Fruit fly (Drosophila melanogaster): Measurements from ENCODE around the gene Fdx1.

Gene Fdx1

DNA sequence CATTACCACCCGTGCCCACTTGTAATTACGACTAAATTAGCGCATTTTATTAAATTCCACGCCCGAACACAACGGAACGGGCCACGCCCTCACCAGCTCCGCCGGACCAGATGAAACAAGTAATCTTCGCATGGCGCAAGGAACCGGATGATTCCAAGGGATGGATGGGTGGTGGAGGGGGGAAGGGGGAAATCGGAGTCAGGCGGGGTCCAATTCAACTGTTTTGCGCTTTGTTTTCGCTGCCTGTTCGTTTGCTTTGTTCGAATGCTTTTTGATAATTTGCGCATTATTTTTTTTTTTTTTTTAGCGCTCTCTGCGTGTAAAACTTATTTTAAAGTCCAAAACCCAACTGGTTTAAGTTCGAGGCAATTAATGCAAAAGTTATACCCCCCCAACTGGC lies 25.7 kb upstream of the Fdx1 start:
- TF ChIP-seq tai (GFP tag; optimal IDR thresholded peaks at IDR 0.05) (no peak), Myc (optimal IDR thresholded peaks at IDR 0.05) (no peak), psq (GFP tag; optimal IDR thresholded peaks at IDR 0.05) (peak; percentile 76), pan (optimal IDR thresholded peaks at IDR 0.05) (no peak), Dfd (GFP tag; optimal IDR thresholded peaks at IDR 0.05) (peak; percentile 8), Hnf4 (GFP tag; optimal IDR thresholded peaks at IDR 0.05) (no peak), sage (GFP tag; optimal IDR thresholded peaks at IDR 0.05) (no peak)

DNA sequence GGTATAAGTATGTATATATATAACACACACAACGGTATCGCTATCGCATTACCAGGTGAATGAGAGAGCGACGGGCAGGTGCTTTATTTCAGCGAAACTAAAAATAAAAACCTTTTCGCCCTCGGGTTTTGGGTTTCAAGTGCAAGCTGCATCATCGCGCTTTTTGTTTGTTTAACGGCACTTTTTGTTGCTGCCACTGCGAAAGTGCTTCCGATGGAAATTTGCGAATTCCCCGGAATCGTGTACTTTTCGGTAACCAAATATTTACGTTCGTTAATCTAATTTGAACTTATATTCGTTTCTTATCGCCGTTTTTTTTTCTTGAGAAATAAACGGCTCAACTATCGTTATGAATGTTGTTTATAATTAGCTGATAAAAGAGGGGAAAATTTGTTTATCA lies 25.0 kb upstream of the Fdx1 start:
- no peak for TF ChIP-seq dmrt93B (GFP tag; optimal IDR thresholded peaks at IDR 0.05)
- TF ChIP-seq Jra (GFP tag; optimal IDR thresholded peaks at IDR 0.05): no peak
- no peak for TF ChIP-seq Rel (GFP tag; optimal IDR thresholded peaks at IDR 0.05)
- peak; percentile 98 for TF ChIP-seq Rel (tag; optimal IDR thresholded peaks at IDR 0.05)
- TF ChIP-seq usp (GFP tag; optimal IDR thresholded peaks at IDR 0.05): no peak

DNA sequence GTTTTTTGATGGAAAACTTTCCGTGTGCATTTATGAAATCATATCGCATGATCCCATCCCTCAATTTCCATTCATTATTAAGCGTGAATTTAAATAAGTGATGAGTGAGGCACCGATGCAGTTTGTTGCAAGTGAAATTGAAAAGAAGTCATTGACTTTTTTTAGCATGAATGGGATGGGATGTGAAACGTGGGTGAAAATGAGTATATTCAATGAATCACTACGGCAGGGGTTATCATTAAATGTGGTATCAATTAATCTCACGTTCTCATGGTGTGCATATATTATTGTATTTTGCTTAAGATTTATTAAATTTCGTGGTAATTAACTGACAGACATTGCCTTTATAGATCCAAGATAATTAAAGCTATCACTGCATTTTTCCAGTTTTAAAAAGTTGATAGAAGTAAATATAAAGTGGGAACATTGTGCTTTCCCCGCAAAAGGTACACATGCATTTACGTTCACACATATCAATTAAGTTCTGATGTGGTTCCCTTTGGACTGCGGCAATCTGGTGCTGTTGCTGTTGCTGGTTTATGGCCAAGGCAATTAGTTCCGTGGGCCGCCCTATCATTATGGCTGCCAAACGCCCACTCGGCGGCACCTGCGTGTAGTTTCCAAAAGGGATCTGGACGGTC lies 20.4 kb upstream of the Fdx1 start:
- TF ChIP-seq Myc (optimal IDR thresholded peaks at IDR 0.05) (no peak), Rel (GFP tag; optimal IDR thresholded peaks at IDR 0.05) (no peak), Rel (tag; optimal IDR thresholded peaks at IDR 0.05) (peak; percentile 87), Abd-B (GFP tag; optimal IDR thresholded peaks at IDR 0.05) (no peak), Hnf4 (GFP tag; optimal IDR thresholded peaks at IDR 0.05) (no peak)

DNA sequence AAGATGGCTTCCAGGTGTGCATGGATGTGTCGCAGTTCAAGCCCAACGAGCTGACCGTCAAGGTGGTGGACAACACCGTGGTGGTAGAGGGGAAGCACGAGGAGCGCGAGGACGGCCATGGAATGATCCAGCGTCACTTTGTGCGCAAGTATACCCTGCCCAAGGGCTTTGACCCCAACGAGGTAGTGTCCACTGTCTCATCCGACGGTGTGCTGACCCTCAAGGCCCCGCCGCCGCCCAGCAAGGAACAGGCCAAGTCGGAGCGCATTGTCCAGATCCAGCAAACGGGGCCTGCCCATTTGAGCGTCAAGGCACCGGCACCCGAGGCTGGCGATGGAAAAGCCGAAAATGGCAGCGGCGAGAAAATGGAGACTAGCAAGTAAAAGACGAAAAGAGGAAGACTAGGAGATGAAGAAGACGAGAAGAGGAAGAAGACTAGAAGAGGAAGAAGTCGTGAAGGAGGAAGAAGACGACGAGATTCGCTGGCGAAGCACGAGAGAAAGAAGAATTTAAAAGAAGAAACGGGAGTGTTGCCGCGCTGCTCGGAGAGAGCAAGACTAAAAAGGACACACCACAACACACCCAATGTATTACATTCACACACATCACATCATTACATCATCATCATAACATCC lies 13.5 kb upstream of the Fdx1 start:
- no peak for TF ChIP-seq Abd-B (GFP tag; optimal IDR thresholded peaks at IDR 0.05)
- TF ChIP-seq psq (GFP tag; optimal IDR thresholded peaks at IDR 0.05): peak; percentile 54

DNA sequence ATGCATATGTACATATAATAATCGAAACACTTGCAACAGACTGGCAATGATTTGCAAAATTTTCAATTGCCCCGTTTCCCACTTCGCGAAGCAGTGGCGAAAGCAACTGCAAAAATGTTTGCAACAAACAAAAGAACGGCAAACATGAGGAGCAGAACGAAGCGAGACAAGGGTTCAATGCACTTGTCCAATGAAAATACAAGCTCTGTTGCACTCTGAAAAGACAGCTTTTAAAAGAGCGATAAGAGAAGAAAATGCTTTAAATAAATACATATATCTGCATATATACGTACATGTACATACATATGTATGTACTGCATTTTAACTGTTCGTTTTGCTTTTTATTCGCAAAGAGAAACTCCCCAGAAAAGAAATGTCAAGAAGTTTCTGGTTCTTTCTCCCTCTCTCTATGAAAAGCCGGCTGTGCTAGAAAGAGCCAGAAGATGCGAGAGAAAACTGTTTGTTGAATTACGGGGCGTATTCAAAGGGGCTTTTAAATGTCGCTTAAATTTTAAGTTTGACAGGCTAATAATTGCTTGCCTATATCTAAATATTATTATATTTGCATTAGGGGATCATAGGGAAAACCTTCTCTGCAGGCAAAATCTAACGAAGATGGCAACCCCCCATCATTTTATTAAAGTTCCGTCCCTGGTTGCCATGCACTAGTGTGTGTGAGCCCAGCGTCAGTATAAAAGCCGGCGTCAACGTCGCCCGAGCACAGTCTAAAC lies 12.5 kb upstream of the Fdx1 start, which contains the start of gene Hsp27:
Gene Hsp27, plus strand, starts transcription at position 719 of the 731 bp plus-strand sequence.
- peak; percentile 96 for TF ChIP-seq GATAd (GFP tag; optimal IDR thresholded peaks at IDR 0.05)
- peak; percentile 99 for TF ChIP-seq Rel (GFP tag; optimal IDR thresholded peaks at IDR 0.05)
- peak; percentile 94 for TF ChIP-seq Rel (tag; optimal IDR thresholded peaks at IDR 0.05)
- peak; percentile 99 for TF ChIP-seq ey (GFP tag; optimal IDR thresholded peaks at IDR 0.05)
- TF ChIP-seq h (GFP tag; optimal IDR thresholded peaks at IDR 0.05): peak; percentile 100
- TF ChIP-seq fru (GFP tag; optimal IDR thresholded peaks at IDR 0.05): peak; percentile 100
- no peak for TF ChIP-seq N (GFP tag; optimal IDR thresholded peaks at IDR 0.05)
- TF ChIP-seq Dfd (GFP tag; optimal IDR thresholded peaks at IDR 0.05): no peak
- TF ChIP-seq pan (optimal IDR thresholded peaks at IDR 0.05): no peak
- no peak for TF ChIP-seq CrebA (GFP tag; optimal IDR thresholded peaks at IDR 0.05; ENCODE audit: borderline replicate concordance)
- no peak for TF ChIP-seq Vsx2 (GFP tag; optimal IDR thresholded peaks at IDR 0.05; ENCODE audit: partially characterized antibody)
- no peak for TF ChIP-seq Dif (GFP tag; optimal IDR thresholded peaks at IDR 0.05; ENCODE audit: partially characterized antibody)
- TF ChIP-seq Mio (GFP tag; optimal IDR thresholded peaks at IDR 0.05): peak; percentile 93
- TF ChIP-seq psq (GFP tag; optimal IDR thresholded peaks at IDR 0.05): peak; percentile 100
- TF ChIP-seq brk (GFP tag; optimal IDR thresholded peaks at IDR 0.05): peak; percentile 98
- TF ChIP-seq OdsH (GFP tag; optimal IDR thresholded peaks at IDR 0.05): peak; percentile 100
- peak; percentile 100 for TF ChIP-seq rgr (GFP tag; optimal IDR thresholded peaks at IDR 0.05)
- TF ChIP-seq tai (GFP tag; optimal IDR thresholded peaks at IDR 0.05): peak; percentile 96
- TF ChIP-seq sv (GFP tag; optimal IDR thresholded peaks at IDR 0.05): peak; percentile 96
- TF ChIP-seq Myc (optimal IDR thresholded peaks at IDR 0.05): no peak
- TF ChIP-seq foxo (GFP tag; optimal IDR thresholded peaks at IDR 0.05): peak; percentile 97 to 100
- no peak for TF ChIP-seq Hr78 (GFP tag; optimal IDR thresholded peaks at IDR 0.05)
- peak; percentile 100 for TF ChIP-seq HLH106 (tag; optimal IDR thresholded peaks at IDR 0.05)
- peak; percentile 100 for TF ChIP-seq woc (GFP tag; optimal IDR thresholded peaks at IDR 0.05)
- peak; percentile 96 for TF ChIP-seq dsf (GFP tag; optimal IDR thresholded peaks at IDR 0.05; ENCODE audit: borderline replicate concordance)
- TF ChIP-seq Jra (GFP tag; optimal IDR thresholded peaks at IDR 0.05): peak; percentile 98
- TF ChIP-seq Sp1 (GFP tag; optimal IDR thresholded peaks at IDR 0.05): peak; percentile 100
- no peak for TF ChIP-seq lola (GFP tag; optimal IDR thresholded peaks at IDR 0.05)
- peak; percentile 100 for TF ChIP-seq dmrt93B (GFP tag; optimal IDR thresholded peaks at IDR 0.05)
- peak; percentile 99 for TF ChIP-seq sage (GFP tag; optimal IDR thresholded peaks at IDR 0.05)
- TF ChIP-seq dl (GFP tag; optimal IDR thresholded peaks at IDR 0.05; ENCODE audit: insufficient read depth in 1 of 2, partially characterized antibody in 2 of 2): no peak
- no peak for TF ChIP-seq usp (GFP tag; optimal IDR thresholded peaks at IDR 0.05)
- peak; percentile 78 for TF ChIP-seq jim (GFP tag; optimal IDR thresholded peaks at IDR 0.05)
- peak; percentile 98 for TF ChIP-seq CG9705 (GFP tag; optimal IDR thresholded peaks at IDR 0.05)
- peak; percentile 100 for TF ChIP-seq br (GFP tag; optimal IDR thresholded peaks at IDR 0.05)
- TF ChIP-seq Hr83 (GFP tag; optimal IDR thresholded peaks at IDR 0.05; ENCODE audit: poor library complexity, severe bottlenecking): peak; percentile 99
